Worm (Caenorhabditis elegans): Measurements from ENCODE around the gene T14F9.2.

ce11 chrX:2188885-2189284 is 45.2 kb upstream of the T14F9.2 start:
- TF ChIP-seq F49E8.2 (tag; optimal IDR thresholded peaks at IDR 0.05; ENCODE audit: insufficient read depth): no peak
- no peak for TF ChIP-seq lin-26 (GFP tag; IDR thresholded peaks at IDR 0.05)
- no peak for TF ChIP-seq snpc-4 (GFP tag; optimal IDR thresholded peaks at IDR 0.05)
- no peak for TF ChIP-seq snpc-4 (tag; optimal IDR thresholded peaks at IDR 0.05)
- TF ChIP-seq unc-62 (GFP tag; optimal IDR thresholded peaks at IDR 0.05): no peak
- TF ChIP-seq repo-1 (tag; optimal IDR thresholded peaks at IDR 0.05): no peak
- no peak for TF ChIP-seq nfyb-1 (GFP tag; IDR thresholded peaks at IDR 0.05)
- no peak for TF ChIP-seq sea-2 (GFP tag; IDR thresholded peaks at IDR 0.05)
- TF ChIP-seq nfya-2 (GFP tag; IDR thresholded peaks at IDR 0.05): no peak

Measured in whole organism, young adult.